Fruit fly (Drosophila melanogaster) whole organism, embryonic: ENCODE data around the gene Exo70.
A peak's percentile ranks its signal among the peaks of the same experiment; 100 is the strongest.

Source experiments
- Atf6 ChIP-seq: fragments of 200-800 bp; sonication (Bioruptor generic); IDR thresholded peaks from 2 replicates; pipeline ENCODE4 v1.3.6; 2022; ENCODE audit warnings: missing biosample characterization, missing genetic modification characterization
- CG1233 ChIP-seq: fragments of 200-800 bp; sonication (Bioruptor generic); optimal IDR thresholded peaks from 4 replicates; lab custom pipeline; 2018; ENCODE audit warnings: missing biosample characterization, mild to moderate bottlenecking, missing genetic modification characterization
- CG14965 ChIP-seq: fragments of 200-800 bp; sonication (Bioruptor generic); optimal IDR thresholded peaks from 2 replicates; lab custom pipeline; 2016; ENCODE audit warnings: missing biosample characterization, missing genetic modification characterization, borderline replicate concordance
- CG15479 ChIP-seq: fragments of 200-800 bp; sonication (Bioruptor generic); optimal IDR thresholded peaks from 3 replicates; lab custom pipeline; 2019; ENCODE audit warnings: missing biosample characterization, mild to moderate bottlenecking, missing genetic modification characterization, moderate library complexity
- CG1602 ChIP-seq: fragments of 200-800 bp; sonication (Bioruptor generic); optimal IDR thresholded peaks from 3 replicates; lab custom pipeline; 2016; ENCODE audit warnings: missing biosample characterization, missing genetic modification characterization
- CG17361 ChIP-seq: fragments of 200-800 bp; sonication (Bioruptor generic); IDR thresholded peaks from 3 replicates; pipeline ENCODE4 v1.3.6; 2022; ENCODE audit warnings: missing biosample characterization, missing genetic modification characterization
- CG2120 ChIP-seq: fragments of 200-800 bp; sonication (Bioruptor generic); optimal IDR thresholded peaks from 3 replicates; lab custom pipeline; 2016; ENCODE audit warnings: missing biosample characterization, missing genetic modification characterization
- CG2199 ChIP-seq: fragments of 200-800 bp; sonication (Bioruptor generic); IDR thresholded peaks from 3 replicates; pipeline ENCODE4 v1.3.6; 2022; ENCODE audit warnings: missing biosample characterization, missing genetic modification characterization
- CG32772 ChIP-seq: fragments of 200-800 bp; sonication (Bioruptor generic); IDR thresholded peaks from 2 replicates; pipeline ENCODE4 v1.3.6; 2022; ENCODE audit warnings: missing biosample characterization, missing genetic modification characterization
- CG3407 ChIP-seq: fragments of 200-800 bp; sonication (Bioruptor generic); optimal IDR thresholded peaks from 2 replicates; lab custom pipeline; 2018; ENCODE audit warnings: missing biosample characterization, mild to moderate bottlenecking, missing genetic modification characterization
- CG4328 ChIP-seq: fragments of 200-800 bp; sonication (Bioruptor generic); optimal IDR thresholded peaks from 3 replicates; lab custom pipeline; 2017; ENCODE audit warnings: missing biosample characterization, missing genetic modification reagents, missing genetic modification characterization
- CG43689 ChIP-seq: fragments of 200-800 bp; sonication (Bioruptor generic); IDR thresholded peaks from 2 replicates; pipeline ENCODE4 v1.3.6; 2022; ENCODE audit warnings: missing biosample characterization, missing genetic modification characterization
- CG5245 ChIP-seq: fragments of 200-800 bp; sonication (Bioruptor generic); optimal IDR thresholded peaks from 3 replicates; lab custom pipeline; 2016; ENCODE audit warnings: missing biosample characterization, missing genetic modification characterization
- CG6854 ChIP-seq: fragments of 200-800 bp; sonication (Bioruptor generic); optimal IDR thresholded peaks from 3 replicates; lab custom pipeline; 2017; ENCODE audit warnings: missing biosample characterization, mild to moderate bottlenecking, missing genetic modification characterization
- CG7745 ChIP-seq: fragments of 200-800 bp; sonication (Bioruptor generic); optimal IDR thresholded peaks from 2 replicates; lab custom pipeline; 2018; ENCODE audit warnings: missing biosample characterization, mild to moderate bottlenecking, missing genetic modification characterization, moderate library complexity
- CG9215 ChIP-seq: fragments of 200-800 bp; sonication (Bioruptor generic); IDR thresholded peaks from 2 replicates; pipeline ENCODE4 v1.3.6; 2022; ENCODE audit warnings: missing biosample characterization, missing genetic modification characterization
- CG9797 ChIP-seq: fragments of 200-800 bp; sonication (Bioruptor generic); optimal IDR thresholded peaks from 3 replicates; lab custom pipeline; 2018; ENCODE audit warnings: missing biosample characterization, mild to moderate bottlenecking, missing genetic modification characterization
- CkIIα-i1 ChIP-seq: fragments of 200-800 bp; sonication (Bioruptor generic); IDR thresholded peaks from 2 replicates; pipeline ENCODE4 v1.3.6; 2022; ENCODE audit warnings: missing biosample characterization, missing genetic modification characterization
- D19A ChIP-seq: fragments of 200-800 bp; optimal IDR thresholded peaks from 3 replicates; lab custom pipeline; 2019; ENCODE audit warnings: missing biosample characterization, mild to moderate bottlenecking, missing genetic modification characterization, moderate library complexity
- Dfd ChIP-seq, 2 experiments: fragments of >200 bp; optimal IDR thresholded peaks; 2 replicates each; lab custom pipeline; 2017; ENCODE audit warnings: missing biosample characterization in 2 of 2, missing genetic modification characterization in 2 of 2
- Doc3 ChIP-seq: fragments of 200-800 bp; sonication (Bioruptor generic); IDR thresholded peaks from 3 replicates; pipeline ENCODE4 v1.3.6; 2022; ENCODE audit warnings: missing biosample characterization, missing genetic modification characterization; ENCODE audit not compliant: partially characterized antibody
- E2f2 ChIP-seq: fragments of 200-800 bp; sonication (Bioruptor generic); IDR thresholded peaks from 2 replicates; pipeline ENCODE4 v1.3.6; 2022; ENCODE audit warnings: missing biosample characterization, missing genetic modification characterization
- GATAe ChIP-seq: fragments of 200-800 bp; sonication (Bioruptor generic); conservative IDR thresholded peaks from 2 replicates; pipeline ENCODE4 v1.3.6; 2022; ENCODE audit warnings: missing biosample characterization, missing genetic modification characterization
- H15 ChIP-seq: fragments of 200-800 bp; sonication (Bioruptor generic); IDR thresholded peaks from 3 replicates; pipeline ENCODE4 v1.3.6; 2022; ENCODE audit warnings: missing biosample characterization, missing genetic modification characterization
- MTF-1 ChIP-seq: fragments of 200-800 bp; sonication (Bioruptor generic); optimal IDR thresholded peaks from 2 replicates; lab custom pipeline; 2018; ENCODE audit warnings: missing biosample characterization, mild to moderate bottlenecking, missing genetic modification characterization, borderline replicate concordance
- Nf-YC ChIP-seq: fragments of 200-800 bp; optimal IDR thresholded peaks from 3 replicates; lab custom pipeline; 2019; ENCODE audit warnings: missing biosample characterization, mild to moderate bottlenecking, missing genetic modification characterization, moderate library complexity
- Opbp ChIP-seq: fragments of 200-800 bp; sonication (Bioruptor generic); IDR thresholded peaks from 3 replicates; pipeline ENCODE4 v1.3.6; 2022; ENCODE audit warnings: missing biosample characterization, missing genetic modification characterization; ENCODE audit not compliant: partially characterized antibody
- Trl ChIP-seq, 3 experiments: fragments of >200 bp in 2 of 3; fragments of 200-800 bp in 1 of 3; sonication (Bioruptor generic) in 1 of 3; optimal IDR thresholded peaks; 2 replicates in 1 of 3; 3 replicates in 2 of 3; lab custom pipeline; 2016 to 2017; ENCODE audit warnings: missing biosample characterization in 1 of 3, missing genetic modification characterization in 1 of 3
- bbx ChIP-seq: fragments of 200-800 bp; sonication (Bioruptor generic); IDR thresholded peaks from 2 replicates; pipeline ENCODE4 v1.3.6; 2022; ENCODE audit warnings: missing biosample characterization, missing genetic modification characterization; ENCODE audit not compliant: partially characterized antibody
- bsh ChIP-seq, 2 experiments: fragments of 200-800 bp; sonication (Bioruptor generic); optimal IDR thresholded peaks; 2 replicates each; lab custom pipeline; 2017 to 2018; ENCODE audit warnings: mild to moderate bottlenecking in 2 of 2, missing biosample characterization in 2 of 2, missing genetic modification characterization in 2 of 2, moderate library complexity in 1 of 2
- da ChIP-seq: fragments of 200-800 bp; sonication (Bioruptor generic); optimal IDR thresholded peaks from 2 replicates; lab custom pipeline; 2016; ENCODE audit warnings: missing biosample characterization, missing genetic modification characterization
- dmrt11E ChIP-seq: fragments of 200-800 bp; sonication (Bioruptor generic); optimal IDR thresholded peaks from 3 replicates; lab custom pipeline; 2018; ENCODE audit warnings: missing biosample characterization, mild to moderate bottlenecking, missing genetic modification characterization, moderate library complexity
- exex ChIP-seq: fragments of 200-800 bp; sonication (Bioruptor generic); optimal IDR thresholded peaks from 4 replicates; lab custom pipeline; 2018; ENCODE audit warnings: missing biosample characterization, mild to moderate bottlenecking, missing genetic modification characterization, moderate library complexity
- hkb ChIP-seq, 2 experiments: fragments of 200-800 bp in 1 of 2; fragments of >200 bp in 1 of 2; sonication (Bioruptor generic) in 1 of 2; IDR thresholded peaks in 1 of 2; optimal IDR thresholded peaks in 1 of 2; 2 replicates each; pipeline versions ENCODE4 v1.3.6 to Lab custom; 2017 to 2022; ENCODE audit warnings: missing biosample characterization in 1 of 2, missing genetic modification characterization in 1 of 2
- insv ChIP-seq, 2 experiments: fragments of 200-800 bp; sonication (Bioruptor generic); optimal IDR thresholded peaks; 3 replicates each; lab custom pipeline; 2016 to 2018; ENCODE audit warnings: missing biosample characterization in 2 of 2, missing genetic modification characterization in 2 of 2
- jigr1 ChIP-seq: fragments of 200-800 bp; sonication (Bioruptor generic); IDR thresholded peaks from 3 replicates; pipeline ENCODE4 v1.3.6; 2022; ENCODE audit warnings: missing biosample characterization, missing genetic modification characterization
- mam ChIP-seq: fragments of 200-800 bp; sonication (Bioruptor generic); optimal IDR thresholded peaks from 3 replicates; lab custom pipeline; 2016; ENCODE audit warnings: missing biosample characterization, missing genetic modification characterization
- onecut ChIP-seq: fragments of 200-800 bp; sonication (Bioruptor generic); IDR thresholded peaks from 2 replicates; pipeline ENCODE4 v1.3.6; 2022; ENCODE audit warnings: missing biosample characterization, missing genetic modification characterization
- pho ChIP-seq: fragments of 200-800 bp; sonication (Bioruptor generic); optimal IDR thresholded peaks from 2 replicates; lab custom pipeline; 2016; ENCODE audit warnings: missing biosample characterization, missing genetic modification characterization
- pita ChIP-seq: fragments of 200-800 bp; sonication (Bioruptor generic); optimal IDR thresholded peaks from 2 replicates; lab custom pipeline; 2017; ENCODE audit warnings: missing biosample characterization, mild to moderate bottlenecking, missing genetic modification characterization
- pros ChIP-seq: fragments of 200-800 bp; sonication (Bioruptor generic); optimal IDR thresholded peaks from 3 replicates; lab custom pipeline; 2019; ENCODE audit warnings: missing biosample characterization, mild to moderate bottlenecking, missing genetic modification characterization, moderate library complexity
- repo ChIP-seq: fragments of 200-800 bp; sonication (Bioruptor generic); optimal IDR thresholded peaks from 2 replicates; lab custom pipeline; 2016; ENCODE audit warnings: missing biosample characterization, missing genetic modification characterization
- run ChIP-seq: fragments of 200-800 bp; sonication (Bioruptor generic); optimal IDR thresholded peaks from 3 replicates; lab custom pipeline; 2018; ENCODE audit warnings: missing biosample characterization, mild to moderate bottlenecking, missing genetic modification characterization
- sd ChIP-seq: fragments of 200-800 bp; sonication (Bioruptor generic); optimal IDR thresholded peaks from 3 replicates; lab custom pipeline; 2018; ENCODE audit warnings: missing biosample characterization, mild to moderate bottlenecking, missing genetic modification characterization, moderate library complexity
- slbo ChIP-seq: fragments of 200-800 bp; sonication (Bioruptor generic); IDR thresholded peaks from 2 replicates; pipeline ENCODE4 v1.3.6; 2022; ENCODE audit warnings: missing biosample characterization, missing genetic modification characterization
- sqz ChIP-seq: fragments of 200-800 bp; sonication (Bioruptor generic); optimal IDR thresholded peaks from 3 replicates; lab custom pipeline; 2018; ENCODE audit warnings: missing biosample characterization, mild to moderate bottlenecking, missing genetic modification characterization
- sug ChIP-seq: fragments of 200-800 bp; optimal IDR thresholded peaks from 2 replicates; lab custom pipeline; 2019; ENCODE audit warnings: missing biosample characterization, mild to moderate bottlenecking, missing genetic modification characterization, moderate library complexity
- tin ChIP-seq: fragments of 200-800 bp; sonication (Bioruptor generic); optimal IDR thresholded peaks from 3 replicates; lab custom pipeline; 2016; ENCODE audit warnings: missing biosample characterization, missing genetic modification characterization
- usp ChIP-seq: fragments of >200 bp; optimal IDR thresholded peaks from 2 replicates; lab custom pipeline; 2017; ENCODE audit warnings: missing biosample characterization, missing genetic modification characterization
- zen ChIP-seq: fragments of 200-800 bp; sonication (Bioruptor generic); optimal IDR thresholded peaks from 3 replicates; lab custom pipeline; 2018; ENCODE audit warnings: missing biosample characterization, mild to moderate bottlenecking, missing genetic modification characterization, moderate library complexity

Exo70 gene

dm6 chr3L:8452986-8453385, 41.3 kb downstream of the Exo70 start:
- TF ChIP-seq insv (GFP tag; optimal IDR thresholded peaks at IDR 0.05; lab: Kevin White, UChicago), result no peak
- TF ChIP-seq pros (GFP tag; lab: Kevin White, UChicago), result no peak
- no peak for TF ChIP-seq sqz (GFP tag; lab: Kevin White, UChicago)
- TF ChIP-seq run (tag; lab: Kevin White, UChicago), result peak; percentile 5
- TF ChIP-seq CG17361 (GFP tag; lab: Robert Waterston, UW), result no peak
- peak; percentile 89 for TF ChIP-seq exex (tag; lab: Kevin White, UChicago)
- TF ChIP-seq CG1233, result no peak
- peak; percentile 68 for TF ChIP-seq sd (tag; lab: Kevin White, UChicago)
- TF ChIP-seq CG6854 (GFP tag; lab: Kevin White, UChicago), result no peak
- peak; percentile 45 for TF ChIP-seq CG15479 (GFP tag; lab: Kevin White, UChicago)
- TF ChIP-seq dmrt11E (tag; lab: Kevin White, UChicago), result no peak
- 0 out of 2 replicates have a peak, but pooled peaks have one; percentile 23 for TF ChIP-seq slbo (GFP tag; lab: Robert Waterston, UW)
- TF ChIP-seq CG32772 (GFP tag; lab: Robert Waterston, UW), result no peak
- TF ChIP-seq Dfd (GFP tag; optimal IDR thresholded peaks at IDR 0.05; lab: Kevin White, UChicago), result no peak
- TF ChIP-seq bsh (GFP tag; optimal IDR thresholded peaks at IDR 0.05; lab: Kevin White, UChicago), result no peak
- peak; percentile 18; the same call in 1 of the 2 replicates for TF ChIP-seq Atf6
- TF ChIP-seq CG3407 (GFP tag; lab: Kevin White, UChicago), result no peak
- no peak for TF ChIP-seq CG9215
- TF ChIP-seq pita, result no peak
- no peak for TF ChIP-seq Doc3 (GFP tag; lab: Robert Waterston, UW)
- TF ChIP-seq hkb (optimal IDR thresholded peaks at IDR 0.05; lab: Kevin White, UChicago), result no peak
- no peak for TF ChIP-seq hkb (GFP tag; IDR thresholded peaks at IDR 0.05; lab: Robert Waterston, UW)
- TF ChIP-seq tin (GFP tag; lab: Kevin White, UChicago), result no peak
- TF ChIP-seq CG43689, result no peak
- no peak for TF ChIP-seq CG1602 (GFP tag; lab: Kevin White, UChicago)
- no peak for TF ChIP-seq onecut (GFP tag; lab: Robert Waterston, UW)
- TF ChIP-seq repo, result no peak
- TF ChIP-seq da, result no peak
- TF ChIP-seq zen (tag; lab: Kevin White, UChicago), result peak; percentile 23
- TF ChIP-seq GATAe, result 0 out of 2 replicates have a peak, but pooled peaks have one; percentile 18
- no peak for TF ChIP-seq usp
- TF ChIP-seq MTF-1, result no peak
- TF ChIP-seq E2f2 (GFP tag; lab: Robert Waterston, UW), result peak; percentile 23; the same call in 1 of the 2 replicates
- no peak for TF ChIP-seq Trl (optimal IDR thresholded peaks at IDR 0.05; lab: Kevin White, UChicago)
- no peak for TF ChIP-seq Trl (GFP tag; optimal IDR thresholded peaks at IDR 0.05; lab: Kevin White, UChicago)
- no peak for TF ChIP-seq CG7745 (tag; lab: Kevin White, UChicago)
- TF ChIP-seq CG4328 (GFP tag; lab: Kevin White, UChicago), result no peak
- TF ChIP-seq pho (GFP tag; lab: Kevin White, UChicago), result no peak
- TF ChIP-seq CG2120 (GFP tag; lab: Kevin White, UChicago), result no peak
- no peak for TF ChIP-seq D19A (tag; lab: Kevin White, UChicago)
- TF ChIP-seq CG14965 (GFP tag; lab: Kevin White, UChicago), result no peak
- no peak for TF ChIP-seq Nf-YC (tag; lab: Kevin White, UChicago)
- no peak for TF ChIP-seq bbx (GFP tag; lab: Robert Waterston, UW)
- no peak for TF ChIP-seq CG9797
- TF ChIP-seq jigr1 (GFP tag; lab: Robert Waterston, UW), result no peak
- no peak for TF ChIP-seq CG2199 (GFP tag; lab: Robert Waterston, UW)
- TF ChIP-seq sug (tag; lab: Kevin White, UChicago), result no peak
- TF ChIP-seq CkIIα-i1 (GFP tag; lab: Robert Waterston, UW), result no peak
- no peak for TF ChIP-seq Opbp (GFP tag; lab: Robert Waterston, UW)
- TF ChIP-seq CG5245, result no peak
- no peak for TF ChIP-seq mam
- no peak for TF ChIP-seq H15
